Worm (Caenorhabditis elegans) whole organism, young adult: Measurements from ENCODE around the gene F17C8.3.

Experiments
- B0019.2 ChIP-seq: fragments of 200-800 bp; sonication (Bioruptor generic); conservative IDR thresholded peaks from 2 replicates; pipeline ENCODE4 v1.3.6; 2022; ENCODE audit warnings: missing genetic modification reagents, missing genetic modification characterization, missing compliant biosample characterization
- B0261.1 ChIP-seq: sonication (generic microtip); optimal IDR thresholded peaks from 2 replicates; lab custom pipeline; 2016; ENCODE audit warnings: mild to moderate bottlenecking, missing genetic modification characterization, moderate library complexity, missing compliant biosample characterization
- D2030.7 ChIP-seq: fragments of 200-800 bp; sonication (Bioruptor generic); IDR thresholded peaks from 2 replicates; pipeline ENCODE4 v1.3.6; 2022; ENCODE audit warnings: missing genetic modification reagents, missing genetic modification characterization, missing compliant biosample characterization
- F10E7.11 ChIP-seq: sonication (generic microtip); optimal IDR thresholded peaks from 2 replicates; lab custom pipeline; 2017; ENCODE audit warnings: mild to moderate bottlenecking, missing genetic modification characterization, moderate library complexity, missing compliant biosample characterization
- F22D6.2 ChIP-seq: sonication (generic microtip); optimal IDR thresholded peaks from 2 replicates; lab custom pipeline; 2016; ENCODE audit warnings: mild to moderate bottlenecking, missing genetic modification characterization, missing compliant biosample characterization
- F23B12.7 ChIP-seq: sonication (generic microtip); optimal IDR thresholded peaks from 2 replicates; lab custom pipeline; 2017; ENCODE audit warnings: missing genetic modification characterization, mild to moderate bottlenecking, missing compliant biosample characterization, antibody characterized with exemption, moderate library complexity; ENCODE audit not compliant: insufficient read depth
- F37B4.10 ChIP-seq: fragments of 200-800 bp; sonication (Bioruptor generic); IDR thresholded peaks from 2 replicates; pipeline ENCODE4 v1.3.6; 2022; ENCODE audit warnings: missing genetic modification characterization, missing compliant biosample characterization
- F57C9.4 ChIP-seq: sonication (generic microtip); optimal IDR thresholded peaks from 2 replicates; lab custom pipeline; 2017; ENCODE audit warnings: mild to moderate bottlenecking, missing genetic modification characterization, missing compliant biosample characterization
- K12H6.12 ChIP-seq: fragments of 200-800 bp; sonication (Bioruptor generic); optimal IDR thresholded peaks from 2 replicates; lab custom pipeline; 2018; ENCODE audit warnings: mild to moderate bottlenecking, missing genetic modification characterization, missing compliant biosample characterization
- T07F8.4 ChIP-seq: sonication (generic microtip); optimal IDR thresholded peaks from 2 replicates; lab custom pipeline; 2016; ENCODE audit warnings: mild to moderate bottlenecking, missing genetic modification characterization, moderate library complexity, missing compliant biosample characterization
- T26A5.8 ChIP-seq: sonication (generic microtip); optimal IDR thresholded peaks from 2 replicates; lab custom pipeline; 2016; ENCODE audit warnings: missing genetic modification characterization, missing compliant biosample characterization
- Y53G8AR.9 ChIP-seq: fragments of 200-800 bp; sonication (Bioruptor generic); conservative IDR thresholded peaks from 2 replicates; pipeline ENCODE4 v1.3.6; 2022; ENCODE audit warnings: missing genetic modification reagents, missing genetic modification characterization, missing compliant biosample characterization
- Y67H2A.10 ChIP-seq: fragments of 200-800 bp; sonication (Bioruptor generic); conservative IDR thresholded peaks from 2 replicates; pipeline ENCODE4 v1.3.6; 2022; ENCODE audit warnings: missing genetic modification reagents, missing genetic modification characterization, missing compliant biosample characterization
- aptf-3 ChIP-seq: fragments of 200-800 bp; sonication (Bioruptor generic); IDR thresholded peaks from 2 replicates; pipeline ENCODE4 v1.3.6; 2022; ENCODE audit warnings: missing genetic modification characterization, missing compliant biosample characterization
- atf-7 ChIP-seq: sonication (generic microtip); optimal IDR thresholded peaks from 2 replicates; lab custom pipeline; 2017; ENCODE audit warnings: mild to moderate bottlenecking, missing genetic modification characterization, missing compliant biosample characterization
- bed-1 ChIP-seq: fragments of 200-800 bp; sonication (Bioruptor generic); IDR thresholded peaks from 2 replicates; pipeline ENCODE4 v1.3.6; 2022; ENCODE audit warnings: missing genetic modification reagents, missing genetic modification characterization, missing compliant biosample characterization
- bed-2 ChIP-seq: fragments of 200-800 bp; sonication (Bioruptor generic); IDR thresholded peaks from 2 replicates; pipeline ENCODE4 v1.3.6; 2022; ENCODE audit warnings: missing genetic modification reagents, missing genetic modification characterization, missing compliant biosample characterization
- cebp-2 ChIP-seq: fragments of 200-800 bp; sonication (Bioruptor generic); IDR thresholded peaks from 2 replicates; pipeline ENCODE4 v1.3.6; 2022; ENCODE audit warnings: missing genetic modification characterization, missing compliant biosample characterization
- ceh-100 ChIP-seq: fragments of 200-800 bp; sonication (Bioruptor generic); IDR thresholded peaks from 2 replicates; pipeline ENCODE4 v1.3.6; 2022; ENCODE audit warnings: missing genetic modification reagents, missing genetic modification characterization, missing compliant biosample characterization
- ceh-91 ChIP-seq: fragments of 200-800 bp; sonication (Bioruptor generic); IDR thresholded peaks from 2 replicates; pipeline ENCODE4 v1.3.6; 2022; ENCODE audit warnings: missing genetic modification reagents, missing genetic modification characterization, missing compliant biosample characterization
- dox-1 ChIP-seq: fragments of 200-800 bp; sonication (Bioruptor generic); IDR thresholded peaks from 2 replicates; pipeline ENCODE4 v1.3.6; 2022; ENCODE audit warnings: missing genetic modification reagents, missing genetic modification characterization, missing compliant biosample characterization
- dpff-1 ChIP-seq: sonication (generic microtip); optimal IDR thresholded peaks from 2 replicates; lab custom pipeline; 2017; ENCODE audit warnings: mild to moderate bottlenecking, missing genetic modification characterization, missing compliant biosample characterization
- dpl-1 ChIP-seq: fragments of 150-350 bp; optimal IDR thresholded peaks from 2 replicates; lab custom pipeline; 2014; ENCODE audit warnings: missing biosample characterization, missing genetic modification reagents, missing genetic modification characterization
- egl-18 ChIP-seq: fragments of 200-800 bp; sonication (Bioruptor generic); IDR thresholded peaks from 2 replicates; pipeline ENCODE4 v1.3.6; 2022; ENCODE audit warnings: missing genetic modification reagents, missing genetic modification characterization, missing compliant biosample characterization
- ekl-4 ChIP-seq: fragments of 200-800 bp; sonication (Bioruptor generic); IDR thresholded peaks from 2 replicates; pipeline ENCODE4 v1.3.6; 2022; ENCODE audit warnings: missing genetic modification reagents, missing genetic modification characterization, missing compliant biosample characterization
- hlh-26 ChIP-seq: fragments of 200-800 bp; sonication (Bioruptor generic); conservative IDR thresholded peaks from 2 replicates; pipeline ENCODE4 v1.3.6; 2022; ENCODE audit warnings: missing genetic modification reagents, missing genetic modification characterization, missing compliant biosample characterization
- hmg-1.2 ChIP-seq: fragments of 200-800 bp; sonication (Bioruptor generic); IDR thresholded peaks from 2 replicates; pipeline ENCODE4 v1.3.6; 2022; ENCODE audit warnings: missing genetic modification reagents, missing genetic modification characterization, missing compliant biosample characterization
- hmg-20 ChIP-seq: fragments of 200-800 bp; sonication (Bioruptor generic); IDR thresholded peaks from 2 replicates; pipeline ENCODE4 v1.3.6; 2022; ENCODE audit warnings: missing genetic modification reagents, missing genetic modification characterization, missing compliant biosample characterization
- lag-1 ChIP-seq: fragments of 200-800 bp; sonication (Bioruptor generic); IDR thresholded peaks from 2 replicates; pipeline ENCODE4 v1.3.6; 2022; ENCODE audit warnings: missing genetic modification reagents, missing genetic modification characterization, missing compliant biosample characterization
- lin-54 ChIP-seq: fragments of 200-800 bp; sonication (Bioruptor generic); optimal IDR thresholded peaks from 2 replicates; lab custom pipeline; 2018; ENCODE audit warnings: mild to moderate bottlenecking, missing genetic modification characterization, missing compliant biosample characterization
- lsl-1 ChIP-seq: fragments of 200-800 bp; sonication (Bioruptor generic); optimal IDR thresholded peaks from 2 replicates; lab custom pipeline; 2018; ENCODE audit warnings: mild to moderate bottlenecking, missing genetic modification characterization, moderate library complexity, missing compliant biosample characterization
- madf-6 ChIP-seq: fragments of 200-800 bp; sonication (Bioruptor generic); IDR thresholded peaks from 2 replicates; pipeline ENCODE4 v1.3.6; 2022; ENCODE audit warnings: missing genetic modification reagents, missing genetic modification characterization, missing compliant biosample characterization
- mcd-1 ChIP-seq: fragments of 200-800 bp; sonication (Bioruptor generic); IDR thresholded peaks from 2 replicates; pipeline ENCODE4 v1.3.6; 2022; ENCODE audit warnings: missing genetic modification reagents, missing genetic modification characterization, missing compliant biosample characterization
- mel-28 ChIP-seq: sonication (generic microtip); optimal IDR thresholded peaks from 2 replicates; lab custom pipeline; 2016; ENCODE audit warnings: borderline replicate concordance, mild to moderate bottlenecking, missing genetic modification characterization, missing compliant biosample characterization
- nfya-1 ChIP-seq: sonication (generic microtip); optimal IDR thresholded peaks from 2 replicates; lab custom pipeline; 2017; ENCODE audit warnings: antibody characterized with exemption, missing compliant biosample characterization, missing genetic modification characterization, borderline replicate concordance; ENCODE audit not compliant: insufficient read depth
- nhr-90 ChIP-seq: sonication (generic microtip); optimal IDR thresholded peaks from 2 replicates; lab custom pipeline; 2016; ENCODE audit warnings: missing genotype, mild to moderate bottlenecking, missing genetic modification characterization, missing compliant biosample characterization
- pbrm-1 ChIP-seq: fragments of 200-800 bp; sonication (Bioruptor generic); IDR thresholded peaks from 2 replicates; pipeline ENCODE4 v1.3.6; 2022; ENCODE audit warnings: missing genetic modification reagents, missing genetic modification characterization, missing compliant biosample characterization
- rpc-1 ChIP-seq, 2 experiments: fragments of 150-350 bp in 1 of 2; sonication (generic microtip) in 1 of 2; optimal IDR thresholded peaks; 2 replicates each; lab custom pipeline; 2014 to 2018; ENCODE audit warnings: missing biosample characterization in 1 of 2, missing genetic modification characterization in 1 of 2, missing genetic modification reagents in 1 of 2, missing genotype in 1 of 2
- sea-2 ChIP-seq: fragments of 200-800 bp; sonication (Bioruptor generic); IDR thresholded peaks from 2 replicates; pipeline ENCODE4 v1.3.6; 2022; ENCODE audit warnings: missing genetic modification characterization, missing compliant biosample characterization
- snpc-1.1 ChIP-seq: sonication (generic microtip); optimal IDR thresholded peaks from 2 replicates; lab custom pipeline; 2017; ENCODE audit warnings: missing genetic modification characterization, mild to moderate bottlenecking, missing compliant biosample characterization, antibody characterized with exemption, moderate library complexity, missing genotype, missing genetic modification reagents; ENCODE audit not compliant: insufficient read depth
- snpc-1.3 ChIP-seq: sonication (generic microtip); optimal IDR thresholded peaks from 2 replicates; lab custom pipeline; 2017; ENCODE audit warnings: missing genetic modification characterization, mild to moderate bottlenecking, missing compliant biosample characterization, antibody characterized with exemption, moderate library complexity, missing genotype, missing genetic modification reagents; ENCODE audit not compliant: insufficient read depth
- sptf-2 ChIP-seq: fragments of 200-800 bp; sonication (Bioruptor generic); optimal IDR thresholded peaks from 2 replicates; lab custom pipeline; 2018; ENCODE audit warnings: mild to moderate bottlenecking, missing genetic modification characterization, missing compliant biosample characterization
- unc-130 ChIP-seq: sonication (generic microtip); optimal IDR thresholded peaks from 2 replicates; lab custom pipeline; 2016; ENCODE audit warnings: missing genetic modification reagents, missing genetic modification characterization, missing compliant biosample characterization
- unc-62 ChIP-seq: fragments of 150-350 bp; optimal IDR thresholded peaks from 2 replicates; lab custom pipeline; 2014; ENCODE audit warnings: missing biosample characterization, missing genetic modification reagents, missing genetic modification characterization
- zim-3 ChIP-seq: sonication (generic microtip); optimal IDR thresholded peaks from 2 replicates; lab custom pipeline; 2017; ENCODE audit warnings: mild to moderate bottlenecking, missing genetic modification characterization, moderate library complexity, missing compliant biosample characterization
- ztf-18 ChIP-seq: sonication (generic microtip); optimal IDR thresholded peaks from 2 replicates; lab custom pipeline; 2016; ENCODE audit warnings: missing genotype, mild to moderate bottlenecking, missing genetic modification characterization, missing compliant biosample characterization
- ztf-22 ChIP-seq: fragments of 200-800 bp; sonication (Bioruptor generic); optimal IDR thresholded peaks from 2 replicates; lab custom pipeline; 2018; ENCODE audit warnings: mild to moderate bottlenecking, missing genetic modification characterization, moderate library complexity, missing compliant biosample characterization
- ztf-25 ChIP-seq: fragments of 200-800 bp; sonication (Bioruptor generic); IDR thresholded peaks from 2 replicates; pipeline ENCODE4 v1.3.6; 2022; ENCODE audit warnings: missing genetic modification reagents, missing genetic modification characterization, missing compliant biosample characterization

F17C8.3 gene

ce11 chrIII:4720620-4721227 is 11.0 kb upstream of the F17C8.3 start, which contains the start of gene emb-5:
Gene emb-5 (minus strand): TSS chrIII:4720670.
- 0 out of 2 replicates have a peak, but pooled peaks have one; percentile 12 for TF ChIP-seq D2030.7 (GFP tag; lab: Robert Waterston, UW)
- TF ChIP-seq rpc-1 (optimal IDR thresholded peaks at IDR 0.05; lab: Kevin White, UChicago) = no peak
- no peak for TF ChIP-seq rpc-1 (tag; optimal IDR thresholded peaks at IDR 0.05; lab: Kevin White, UChicago)
- TF ChIP-seq unc-130 (GFP tag; lab: Kevin White, UChicago) = no peak
- no peak for TF ChIP-seq T26A5.8 (tag; lab: Kevin White, UChicago)
- no peak for TF ChIP-seq atf-7 (tag; lab: Kevin White, UChicago)
- no peak for TF ChIP-seq Y67H2A.10 (GFP tag; lab: Robert Waterston, UW)
- no peak for TF ChIP-seq B0019.2 (GFP tag; lab: Robert Waterston, UW)
- TF ChIP-seq sea-2 (GFP tag; lab: Robert Waterston, UW) = no peak
- TF ChIP-seq pbrm-1 (GFP tag; lab: Robert Waterston, UW) = no peak
- TF ChIP-seq unc-62 (GFP tag; lab: Kevin White, UChicago) = no peak
- TF ChIP-seq dpl-1 (GFP tag; lab: Kevin White, UChicago) = peak; percentile 63
- no peak for TF ChIP-seq bed-1 (GFP tag; lab: Robert Waterston, UW)
- no peak for TF ChIP-seq snpc-1.1 (tag; lab: Kevin White, UChicago)
- TF ChIP-seq dpff-1 (tag; lab: Kevin White, UChicago) = no peak
- TF ChIP-seq madf-6 (GFP tag; lab: Robert Waterston, UW) = peak; percentile 43; the same call in 1 of the 2 replicates
- TF ChIP-seq sptf-2 (GFP tag; lab: Kevin White, UChicago) = no peak
- TF ChIP-seq hlh-26 = no peak
- TF ChIP-seq ceh-100 = no peak
- TF ChIP-seq lsl-1 (GFP tag; lab: Kevin White, UChicago) = peak; percentile 44
- TF ChIP-seq snpc-1.3 (tag; lab: Kevin White, UChicago) = peak; percentile 9
- TF ChIP-seq bed-2 (GFP tag; lab: Robert Waterston, UW) = no peak
- TF ChIP-seq F22D6.2 (tag; lab: Kevin White, UChicago) = no peak
- peak; percentile 97 for TF ChIP-seq hmg-1.2 (GFP tag; lab: Robert Waterston, UW)
- no peak for TF ChIP-seq zim-3 (tag; lab: Kevin White, UChicago)
- no peak for TF ChIP-seq aptf-3 (GFP tag; lab: Robert Waterston, UW)
- no peak for TF ChIP-seq lag-1 (GFP tag; lab: Robert Waterston, UW)
- no peak for TF ChIP-seq ztf-22
- no peak for TF ChIP-seq hmg-20 (GFP tag; lab: Robert Waterston, UW)
- no peak for TF ChIP-seq Y53G8AR.9 (GFP tag; lab: Robert Waterston, UW)
- no peak for TF ChIP-seq F37B4.10 (GFP tag; lab: Robert Waterston, UW)
- TF ChIP-seq F10E7.11 = no peak
- no peak for TF ChIP-seq egl-18 (GFP tag; lab: Robert Waterston, UW)
- TF ChIP-seq T07F8.4 (tag; lab: Kevin White, UChicago) = no peak
- no peak for TF ChIP-seq nhr-90
- TF ChIP-seq K12H6.12 (tag; lab: Kevin White, UChicago) = no peak
- TF ChIP-seq F23B12.7 = no peak
- no peak for TF ChIP-seq nfya-1 (tag; lab: Kevin White, UChicago)
- no peak for TF ChIP-seq cebp-2 (GFP tag; lab: Robert Waterston, UW)
- TF ChIP-seq F57C9.4 (tag; lab: Kevin White, UChicago) = no peak
- no peak for TF ChIP-seq mel-28
- peak; percentile 34 for TF ChIP-seq ztf-18 (tag; lab: Kevin White, UChicago)
- TF ChIP-seq mcd-1 = peak; percentile 92
- TF ChIP-seq lin-54 (GFP tag; lab: Kevin White, UChicago) = peak; percentile 90
- TF ChIP-seq dox-1 (GFP tag; lab: Robert Waterston, UW) = peak; percentile 72
- TF ChIP-seq B0261.1 (tag; lab: Kevin White, UChicago) = no peak
- no peak for TF ChIP-seq ztf-25
- no peak for TF ChIP-seq ekl-4 (GFP tag; lab: Robert Waterston, UW)
- TF ChIP-seq ceh-91 (GFP tag; lab: Robert Waterston, UW) = no peak
